Worm (Caenorhabditis elegans): ENCODE measurements around the gene cyp-13A4.

The cyp-13A4 gene

DNA sequence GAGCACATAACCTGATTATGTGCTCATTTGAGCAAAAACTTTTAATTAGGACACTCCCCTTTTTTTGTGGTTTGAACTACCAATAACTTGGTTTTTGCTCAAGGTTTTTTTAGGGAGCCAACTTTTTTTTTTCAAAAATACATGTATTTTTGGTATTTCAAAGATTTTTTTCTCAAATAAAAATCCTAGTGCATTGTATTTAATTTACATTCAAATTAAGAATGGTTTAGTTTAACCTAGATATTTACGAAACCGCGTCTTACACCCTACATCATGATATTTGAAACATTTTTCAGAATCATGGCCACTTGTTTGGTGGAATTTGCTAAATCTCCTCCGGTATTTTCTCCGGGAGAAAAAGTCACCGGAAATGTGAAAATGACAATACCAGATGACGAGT, 37.4 kb upstream of the cyp-13A4 start, which contains the start of gene arrd-5:
Gene arrd-5 (plus strand): TSS at position 301 of the 400 bp plus-strand sequence.
- TF ChIP-seq nhr-10 (tag; optimal IDR thresholded peaks at IDR 0.05), result no peak
- TF ChIP-seq nhr-77 (tag; optimal IDR thresholded peaks at IDR 0.05), result no peak
- TF ChIP-seq dmd-4 (tag; optimal IDR thresholded peaks at IDR 0.05), result no peak
- TF ChIP-seq nhr-23 (tag; optimal IDR thresholded peaks at IDR 0.05), result no peak

DNA sequence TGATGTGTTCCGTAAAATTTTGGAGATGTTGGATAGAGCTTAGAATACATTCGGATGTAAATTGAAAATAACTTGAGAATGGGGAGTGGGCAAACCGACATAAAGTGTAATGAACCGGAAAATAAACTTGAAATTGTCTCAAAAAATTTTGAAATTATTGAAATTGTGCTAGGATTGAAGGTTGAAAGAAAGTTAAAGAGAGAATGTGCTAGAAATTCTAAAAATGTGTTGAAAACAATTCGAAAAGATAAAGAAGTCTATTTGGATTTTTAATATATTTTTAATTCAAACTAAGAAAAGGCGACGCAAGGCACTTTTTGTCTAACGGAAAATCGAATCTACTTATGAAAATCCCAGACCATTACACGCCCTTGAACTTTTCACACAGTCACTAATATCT, 36.3 kb upstream of the cyp-13A4 start, which contains the start of gene ZK938.3:
Gene ZK938.3 (minus strand): TSS at position 101 of the 400 bp plus-strand sequence.
- no peak for TF ChIP-seq ama-1 (optimal IDR thresholded peaks at IDR 0.05)
- TF ChIP-seq crh-2 (tag; optimal IDR thresholded peaks at IDR 0.05), result no peak
- no peak for TF ChIP-seq ZK546.5 (tag; optimal IDR thresholded peaks at IDR 0.05)
- TF ChIP-seq nhr-237 (tag; optimal IDR thresholded peaks at IDR 0.05), result no peak
- no peak for TF ChIP-seq elt-3 (tag; optimal IDR thresholded peaks at IDR 0.05)
- TF ChIP-seq sem-4 (tag; optimal IDR thresholded peaks at IDR 0.05), result no peak
- no peak for TF ChIP-seq nhr-11 (tag; optimal IDR thresholded peaks at IDR 0.05)
- TF ChIP-seq peb-1 (tag; optimal IDR thresholded peaks at IDR 0.05), result no peak
- TF ChIP-seq ztf-4 (tag; optimal IDR thresholded peaks at IDR 0.05), result no peak
- no peak for TF ChIP-seq nhr-10 (tag; optimal IDR thresholded peaks at IDR 0.05)
- TF ChIP-seq mbf-1 (tag; optimal IDR thresholded peaks at IDR 0.05), result no peak
- no peak for TF ChIP-seq ceh-82 (tag; optimal IDR thresholded peaks at IDR 0.05)
- TF ChIP-seq ceh-16 (tag; optimal IDR thresholded peaks at IDR 0.05), result no peak
- TF ChIP-seq lsy-2 (tag; optimal IDR thresholded peaks at IDR 0.05), result no peak
- TF ChIP-seq lin-39 (tag; optimal IDR thresholded peaks at IDR 0.05), result no peak
- no peak for TF ChIP-seq nhr-25 (tag; optimal IDR thresholded peaks at IDR 0.05)
- TF ChIP-seq egl-27 (tag; optimal IDR thresholded peaks at IDR 0.05), result no peak
- TF ChIP-seq lin-11 (tag; optimal IDR thresholded peaks at IDR 0.05), result no peak
- TF ChIP-seq mdl-1 (tag; optimal IDR thresholded peaks at IDR 0.05), result no peak

DNA sequence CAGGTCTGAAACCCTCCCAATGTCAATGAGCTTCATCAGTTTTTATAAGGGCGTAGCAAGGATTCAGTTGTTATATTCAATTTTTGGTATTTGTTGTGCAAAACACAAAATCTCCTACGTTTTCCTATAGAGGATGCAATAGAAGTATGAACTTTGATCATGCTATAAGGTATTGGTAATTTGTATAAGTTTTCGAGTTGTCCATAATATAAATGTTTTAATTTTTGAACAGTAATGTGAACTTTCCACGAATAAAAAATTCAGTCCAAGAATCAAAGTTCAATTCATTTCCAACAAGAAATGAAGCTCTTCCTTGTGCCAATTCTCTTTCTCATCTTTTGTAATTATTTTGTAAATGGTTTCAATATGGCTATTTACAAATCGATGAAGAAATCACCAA, 33.5 kb upstream of the cyp-13A4 start, which contains the start of gene ZK938.12:
Gene ZK938.12 (plus strand): TSS at position 301 of the 400 bp plus-strand sequence.
- TF ChIP-seq mbf-1 (tag; optimal IDR thresholded peaks at IDR 0.05), result no peak

DNA sequence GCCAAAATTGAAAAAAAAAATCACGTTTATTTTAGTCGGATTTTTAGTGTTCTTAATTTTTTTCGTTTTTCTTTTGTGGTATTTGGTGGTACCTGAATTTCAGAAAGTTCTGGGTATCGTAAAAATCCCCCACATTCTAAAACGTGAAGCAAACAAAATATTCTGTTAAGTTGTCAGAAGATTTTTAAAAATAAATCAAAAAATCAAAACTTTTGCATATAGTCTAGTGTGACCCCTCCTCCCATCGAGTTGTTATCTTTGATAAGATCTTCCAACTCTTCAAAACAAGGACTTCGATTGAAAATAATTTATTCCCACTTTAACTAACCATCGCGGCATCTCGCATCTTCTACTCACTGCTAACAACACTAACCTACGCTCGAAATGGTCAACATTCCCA, 31.6 kb upstream of the cyp-13A4 start, which contains the start of gene ZK938.1:
Gene ZK938.1 (plus strand): TSS at position 301 of the 400 bp plus-strand sequence.
- TF ChIP-seq unc-62 (GFP tag; optimal IDR thresholded peaks at IDR 0.05) (no peak), R02D3.7 (tag; optimal IDR thresholded peaks at IDR 0.05) (no peak), nhr-12 (tag; optimal IDR thresholded peaks at IDR 0.05) (no peak), nhr-11 (tag; optimal IDR thresholded peaks at IDR 0.05) (no peak)

DNA sequence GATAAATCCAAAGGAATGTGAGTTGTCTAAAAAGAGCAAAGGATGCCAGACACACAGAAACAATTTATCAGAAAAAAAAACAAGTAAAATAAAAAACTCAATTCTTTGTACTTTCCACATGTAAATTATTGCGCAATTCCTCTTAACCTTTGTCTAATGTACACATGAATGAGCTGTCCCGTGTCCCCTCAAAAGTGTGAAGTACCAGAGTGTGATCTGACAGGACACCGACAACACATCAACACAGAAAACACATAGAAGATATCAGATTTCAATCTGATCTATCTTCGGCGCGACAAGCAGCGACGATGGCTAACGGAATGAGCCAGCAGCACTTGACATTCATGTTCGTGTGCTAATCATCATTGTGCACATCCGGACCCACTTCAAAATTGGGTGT, 31.0 kb upstream of the cyp-13A4 start:
- no peak for TF ChIP-seq ama-1 (optimal IDR thresholded peaks at IDR 0.05)
- TF ChIP-seq ztf-1 (GFP tag; conservative IDR thresholded peaks at IDR 0.05), result no peak
- no peak for TF ChIP-seq unc-39 (tag; optimal IDR thresholded peaks at IDR 0.05)
- no peak for TF ChIP-seq skn-1 (tag; optimal IDR thresholded peaks at IDR 0.05)
- no peak for TF ChIP-seq aly-2 (tag; optimal IDR thresholded peaks at IDR 0.05)
- TF ChIP-seq F13H6.1 (tag; optimal IDR thresholded peaks at IDR 0.05), result no peak
- no peak for TF ChIP-seq ztf-11 (tag; optimal IDR thresholded peaks at IDR 0.05)
- TF ChIP-seq ztf-4 (tag; optimal IDR thresholded peaks at IDR 0.05), result no peak
- TF ChIP-seq mab-5 (tag; optimal IDR thresholded peaks at IDR 0.05), result no peak
- TF ChIP-seq alr-1 (tag; optimal IDR thresholded peaks at IDR 0.05), result no peak
- TF ChIP-seq lsy-2 (tag; optimal IDR thresholded peaks at IDR 0.05), result no peak
- no peak for TF ChIP-seq blmp-1 (tag; optimal IDR thresholded peaks at IDR 0.05; ENCODE audit: insufficient read depth)

DNA sequence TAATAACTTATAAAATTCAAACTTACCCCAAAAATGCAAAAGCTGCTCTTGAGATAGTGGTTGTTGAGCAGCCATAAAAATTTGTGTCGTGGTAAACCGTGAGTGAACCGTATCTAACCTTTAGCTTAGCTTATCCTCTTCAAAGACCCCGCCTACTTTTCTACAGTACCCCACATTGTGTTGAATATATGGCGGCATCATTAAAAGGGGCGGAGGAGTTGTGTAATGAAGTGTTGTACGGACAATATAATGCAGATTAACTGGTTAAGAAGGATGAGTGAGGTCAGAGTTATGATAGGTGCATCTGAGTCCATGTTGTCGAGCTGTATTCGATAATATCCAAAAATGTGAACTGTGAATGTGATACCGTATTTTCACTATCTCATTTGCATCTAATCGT, 30.3 kb upstream of the cyp-13A4 start, which contains the start of gene eyg-1:
Gene eyg-1 (minus strand): TSS at position 101 of the 400 bp plus-strand sequence.
- TF ChIP-seq crh-2 (tag; optimal IDR thresholded peaks at IDR 0.05) (no peak), snpc-4 (tag; optimal IDR thresholded peaks at IDR 0.05) (no peak), unc-55 (GFP tag; optimal IDR thresholded peaks at IDR 0.05) (no peak), peb-1 (tag; optimal IDR thresholded peaks at IDR 0.05) (no peak), alr-1 (tag; optimal IDR thresholded peaks at IDR 0.05) (no peak), dmd-4 (tag; optimal IDR thresholded peaks at IDR 0.05) (no peak), ZK546.5 (tag; optimal IDR thresholded peaks at IDR 0.05) (no peak), nhr-77 (tag; optimal IDR thresholded peaks at IDR 0.05) (no peak), ztf-11 (tag; optimal IDR thresholded peaks at IDR 0.05) (no peak), ztf-4 (tag; optimal IDR thresholded peaks at IDR 0.05) (no peak), egl-27 (tag; optimal IDR thresholded peaks at IDR 0.05) (no peak), nhr-23 (tag; optimal IDR thresholded peaks at IDR 0.05) (no peak), ztf-1 (GFP tag; conservative IDR thresholded peaks at IDR 0.05) (no peak), blmp-1 (tag; optimal IDR thresholded peaks at IDR 0.05; ENCODE audit: insufficient read depth) (no peak), sem-4 (tag; optimal IDR thresholded peaks at IDR 0.05) (no peak), lin-39 (tag; optimal IDR thresholded peaks at IDR 0.05) (no peak), nhr-12 (tag; optimal IDR thresholded peaks at IDR 0.05) (no peak), nhr-129 (tag; optimal IDR thresholded peaks at IDR 0.05) (no peak)

Data from whole organism, L2 larva.